Worm (Caenorhabditis elegans) whole organism, mixed stage, embryonic: ENCODE data around the gene M03A1.8.

Experiments used
- elt-3 ChIP-seq: fragments of 150-350 bp; optimal IDR thresholded peaks from 2 replicates; lab custom pipeline; 2014; ENCODE audit warnings: missing biosample characterization, missing genetic modification characterization
- ham-2 ChIP-seq: fragments of 200-800 bp; sonication (Bioruptor generic); optimal IDR thresholded peaks from 2 replicates; lab custom pipeline; 2018; ENCODE audit warnings: mild to moderate bottlenecking, missing genetic modification characterization, missing compliant biosample characterization
- nhr-12 ChIP-seq: fragments of 150-350 bp; optimal IDR thresholded peaks from 2 replicates; lab custom pipeline; 2014; ENCODE audit warnings: missing biosample characterization, missing genetic modification characterization
- pha-4 ChIP-seq: fragments of 150-350 bp; optimal IDR thresholded peaks from 2 replicates; lab custom pipeline; 2018; ENCODE audit warnings: missing biosample characterization, missing genetic modification reagents, missing genetic modification characterization
- unc-120 ChIP-seq: sonication (generic microtip); optimal IDR thresholded peaks from 2 replicates; lab custom pipeline; 2017; ENCODE audit warnings: missing genetic modification characterization, missing compliant biosample characterization; ENCODE audit not compliant: poor library complexity, severe bottlenecking

ce11 chrII:4606687-4607297 is 46.7 kb downstream of the M03A1.8 start:
- TF ChIP-seq pha-4 (tag; lab: Kevin White, UChicago) (no peak), ham-2 (GFP tag; lab: Kevin White, UChicago) (no peak), nhr-12 (no peak), elt-3 (tag; lab: Kevin White, UChicago) (no peak), unc-120 (tag; lab: Kevin White, UChicago) (no peak)
